Worm (Caenorhabditis elegans) whole organism, L1 larva: ENCODE data around the gene pmp-3.

Source experiments
- C04F5.9 ChIP-seq: sonication (generic microtip); optimal IDR thresholded peaks from 2 replicates; lab custom pipeline; 2016; ENCODE audit warnings: missing genetic modification characterization, missing compliant biosample characterization
- F16B12.6 ChIP-seq: fragments of 150-350 bp; optimal IDR thresholded peaks from 2 replicates; lab custom pipeline; 2014; ENCODE audit warnings: missing biosample characterization, missing genetic modification characterization
- Y116A8C.19 ChIP-seq: sonication (generic microtip); optimal IDR thresholded peaks from 2 replicates; lab custom pipeline; 2016; ENCODE audit warnings: missing compliant biosample characterization, missing genetic modification characterization, borderline replicate concordance
- ama-1 ChIP-seq: fragments of 150-350 bp; optimal IDR thresholded peaks from 2 replicates; lab custom pipeline; 2014
- ceh-82 ChIP-seq, 3 experiments: fragments of 150-350 bp in 1 of 3; sonication (generic microtip) in 2 of 3; optimal IDR thresholded peaks; 2 replicates each; lab custom pipeline; 2014 to 2017; ENCODE audit warnings: missing biosample characterization in 3 of 3, missing genetic modification characterization in 3 of 3
- ceh-90 ChIP-seq: sonication (generic microtip); optimal IDR thresholded peaks from 2 replicates; lab custom pipeline; 2016; ENCODE audit warnings: missing genetic modification characterization, missing compliant biosample characterization
- efl-1 ChIP-seq, 4 experiments: fragments of 150-350 bp; optimal IDR thresholded peaks in 3 of 4; peaks in 1 of 4; 1 replicate in 1 of 4; 2 replicates in 3 of 4; lab custom pipeline; 2014; ENCODE audit warnings: missing biosample characterization in 2 of 4, missing genetic modification characterization in 2 of 4, missing genetic modification reagents in 2 of 4
- egl-13 ChIP-seq: sonication (generic microtip); optimal IDR thresholded peaks from 2 replicates; lab custom pipeline; 2016; ENCODE audit warnings: missing genotype, missing genetic modification reagents, missing genetic modification characterization, missing compliant biosample characterization
- egl-27 ChIP-seq, 2 experiments: fragments of 150-350 bp in 1 of 2; sonication (generic microtip); optimal IDR thresholded peaks; 3 replicates each; lab custom pipeline; 2017 to 2018; ENCODE audit warnings: missing biosample characterization in 2 of 2, missing genetic modification characterization in 2 of 2, missing genetic modification reagents in 2 of 2
- elt-2 ChIP-seq: sonication (generic microtip); optimal IDR thresholded peaks from 2 replicates; lab custom pipeline; 2016; ENCODE audit warnings: missing genetic modification characterization, mild to moderate bottlenecking, inconsistent platforms, missing compliant biosample characterization, missing genetic modification reagents
- fkh-10 ChIP-seq: sonication (generic microtip); optimal IDR thresholded peaks from 2 replicates; lab custom pipeline; 2017; ENCODE audit warnings: missing biosample characterization, missing genetic modification reagents, missing genetic modification characterization
- fkh-4 ChIP-seq: sonication (generic microtip); optimal IDR thresholded peaks from 2 replicates; lab custom pipeline; 2016; ENCODE audit warnings: missing compliant biosample characterization, missing genetic modification characterization, borderline replicate concordance
- fkh-8 ChIP-seq: sonication (generic microtip); optimal IDR thresholded peaks from 2 replicates; lab custom pipeline; 2016; ENCODE audit warnings: mild to moderate bottlenecking, missing genetic modification characterization, missing compliant biosample characterization
- grh-1 ChIP-seq: fragments of 200-800 bp; sonication (Bioruptor generic); IDR thresholded peaks from 2 replicates; pipeline ENCODE4 v1.3.6; 2022; ENCODE audit warnings: missing genetic modification reagents, missing genetic modification characterization, missing compliant biosample characterization
- hlh-4 ChIP-seq: sonication (generic microtip); optimal IDR thresholded peaks from 2 replicates; lab custom pipeline; 2016; ENCODE audit warnings: mild to moderate bottlenecking, missing genetic modification characterization, missing compliant biosample characterization
- irx-1 ChIP-seq: sonication (generic microtip); optimal IDR thresholded peaks from 2 replicates; lab custom pipeline; 2016; ENCODE audit warnings: missing genetic modification characterization, missing compliant biosample characterization
- isw-1 ChIP-seq: fragments of 200-800 bp; sonication (Bioruptor generic); IDR thresholded peaks from 2 replicates; pipeline ENCODE4 v1.3.6; 2022; ENCODE audit warnings: missing genetic modification characterization, missing compliant biosample characterization
- lin-15B ChIP-seq: fragments of 150-350 bp; sonication (generic microtip); optimal IDR thresholded peaks from 3 replicates; lab custom pipeline; 2014; ENCODE audit warnings: missing biosample characterization, missing genetic modification characterization
- mep-1 ChIP-seq: fragments of 150-350 bp; optimal IDR thresholded peaks from 2 replicates; lab custom pipeline; 2014; ENCODE audit warnings: missing biosample characterization, missing genetic modification characterization
- nhr-11 ChIP-seq: fragments of 150-350 bp; optimal IDR thresholded peaks from 2 replicates; lab custom pipeline; 2014; ENCODE audit warnings: missing biosample characterization, missing genetic modification characterization
- nhr-19 ChIP-seq: fragments of 200-800 bp; sonication (Bioruptor generic); conservative IDR thresholded peaks from 2 replicates; pipeline ENCODE4 v1.3.6; 2022; ENCODE audit warnings: missing genetic modification characterization, missing compliant biosample characterization
- nhr-28 ChIP-seq: fragments of 150-350 bp; optimal IDR thresholded peaks from 2 replicates; lab custom pipeline; 2014; ENCODE audit warnings: missing biosample characterization, missing genetic modification characterization
- nhr-47 ChIP-seq: sonication (generic microtip); optimal IDR thresholded peaks from 2 replicates; lab custom pipeline; 2016; ENCODE audit warnings: mild to moderate bottlenecking, missing genetic modification characterization, moderate library complexity, missing compliant biosample characterization
- nhr-76 ChIP-seq: sonication (generic microtip); optimal IDR thresholded peaks from 2 replicates; lab custom pipeline; 2017; ENCODE audit warnings: missing biosample characterization, missing genetic modification characterization
- nhr-77 ChIP-seq: fragments of 150-350 bp; optimal IDR thresholded peaks from 2 replicates; lab custom pipeline; 2014; ENCODE audit warnings: missing biosample characterization, missing genetic modification characterization
- nhr-84 ChIP-seq: sonication (generic microtip); optimal IDR thresholded peaks from 2 replicates; lab custom pipeline; 2017; ENCODE audit warnings: missing biosample characterization, missing genetic modification characterization
- nhr-85 ChIP-seq: sonication (generic microtip); peaks from one replicate; lab custom pipeline; 2016; ENCODE audit warnings: missing genetic modification characterization, inconsistent platforms, missing compliant biosample characterization
- nhr-90 ChIP-seq: sonication (generic microtip); optimal IDR thresholded peaks from 2 replicates; lab custom pipeline; 2016; ENCODE audit warnings: mild to moderate bottlenecking, missing genetic modification characterization, missing compliant biosample characterization; ENCODE audit not compliant: poor library complexity
- rnt-1 ChIP-seq: sonication (generic microtip); optimal IDR thresholded peaks from 2 replicates; lab custom pipeline; 2016; ENCODE audit warnings: mild to moderate bottlenecking, missing genetic modification characterization, moderate library complexity, missing compliant biosample characterization
- skn-1 ChIP-seq: fragments of 150-350 bp; optimal IDR thresholded peaks from 2 replicates; lab custom pipeline; 2014; ENCODE audit warnings: missing biosample characterization, missing genetic modification characterization
- snpc-4 ChIP-seq: fragments of 150-350 bp; optimal IDR thresholded peaks from 2 replicates; lab custom pipeline; 2014; ENCODE audit warnings: missing biosample characterization, missing genetic modification characterization
- sox-4 ChIP-seq: sonication (generic microtip); optimal IDR thresholded peaks from 2 replicates; lab custom pipeline; 2016; ENCODE audit warnings: missing genetic modification characterization, missing compliant biosample characterization
- tbx-2 ChIP-seq: sonication (generic microtip); optimal IDR thresholded peaks from 2 replicates; lab custom pipeline; 2016; ENCODE audit warnings: missing genetic modification characterization, missing compliant biosample characterization
- tlp-1 ChIP-seq: fragments of 150-350 bp; optimal IDR thresholded peaks from 2 replicates; lab custom pipeline; 2014; ENCODE audit warnings: missing biosample characterization, missing genetic modification characterization
- unc-130 ChIP-seq: fragments of 150-350 bp; optimal IDR thresholded peaks from 2 replicates; lab custom pipeline; 2017; ENCODE audit warnings: missing biosample characterization, missing genetic modification characterization, inconsistent platforms
- unc-30 ChIP-seq: sonication (generic microtip); optimal IDR thresholded peaks from 2 replicates; lab custom pipeline; 2017; ENCODE audit warnings: missing biosample characterization, missing genetic modification characterization
- unc-62 ChIP-seq: fragments of 150-350 bp; optimal IDR thresholded peaks from 2 replicates; lab custom pipeline; 2014; ENCODE audit warnings: missing biosample characterization, missing genetic modification reagents, missing genetic modification characterization
- unc-86 ChIP-seq: sonication (generic microtip); optimal IDR thresholded peaks from 2 replicates; lab custom pipeline; 2016; ENCODE audit warnings: missing genetic modification characterization, missing compliant biosample characterization
- unc-98 ChIP-seq: fragments of 200-800 bp; sonication (Bioruptor generic); IDR thresholded peaks from 2 replicates; pipeline ENCODE4 v1.3.6; 2022; ENCODE audit warnings: missing genetic modification characterization, missing compliant biosample characterization
- vab-15 ChIP-seq: sonication (generic microtip); optimal IDR thresholded peaks from 2 replicates; lab custom pipeline; 2017; ENCODE audit warnings: missing genotype, mild to moderate bottlenecking, missing genetic modification characterization, missing compliant biosample characterization
- zag-1 ChIP-seq: fragments of 150-350 bp; optimal IDR thresholded peaks from 2 replicates; lab custom pipeline; 2014; ENCODE audit warnings: missing biosample characterization, missing genetic modification characterization
- zip-4 ChIP-seq: fragments of 200-800 bp; sonication (Bioruptor generic); optimal IDR thresholded peaks from 2 replicates; lab custom pipeline; 2018; ENCODE audit warnings: mild to moderate bottlenecking, missing genetic modification characterization, moderate library complexity, missing compliant biosample characterization
- ztf-11 ChIP-seq, 2 experiments: sonication (generic microtip); optimal IDR thresholded peaks; 2 replicates each; lab custom pipeline; 2016 to 2017; ENCODE audit warnings: missing genetic modification characterization in 2 of 2, missing biosample characterization in 1 of 2, missing compliant biosample characterization in 1 of 2
- ztf-4 ChIP-seq: fragments of 150-350 bp; optimal IDR thresholded peaks from 2 replicates; lab custom pipeline; 2014; ENCODE audit warnings: missing biosample characterization, missing genetic modification characterization

The pmp-3 gene

ce11 chrV:14686231-14687105, 39.9 kb downstream of the pmp-3 start (continued):
- no peak for TF ChIP-seq hlh-4 (tag; lab: Kevin White, UChicago)
- TF ChIP-seq mep-1 (tag; lab: Kevin White, UChicago), result peak; percentile 26

ce11 chrV:14687106-14687964, 40.8 kb downstream of the pmp-3 start:
- TF ChIP-seq rnt-1 (tag; lab: Kevin White, UChicago), result peak; percentile 1
- TF ChIP-seq Y116A8C.19 (tag; lab: Kevin White, UChicago), result no peak
- TF ChIP-seq hlh-4 (tag; lab: Kevin White, UChicago), result no peak
- TF ChIP-seq lin-15B (tag; lab: Kevin White, UChicago), result no peak
- TF ChIP-seq efl-1 (optimal IDR thresholded peaks at IDR 0.05; lab: Kevin White, UChicago), result no peak
- peak in 1 of 2 experiments; percentile 78 for TF ChIP-seq efl-1 (GFP tag; optimal IDR thresholded peaks at IDR 0.05 in 1 of 2; lab: Kevin White, UChicago)
- no peak for TF ChIP-seq unc-98
- no peak for TF ChIP-seq ceh-90
- TF ChIP-seq skn-1 (tag; lab: Kevin White, UChicago), result peak; percentile 21
- TF ChIP-seq grh-1 (GFP tag; lab: Robert Waterston, UW), result no peak
- peak; percentile 62 for TF ChIP-seq nhr-85
- TF ChIP-seq nhr-11 (tag; lab: Kevin White, UChicago), result no peak
- no peak for TF ChIP-seq sox-4 (tag; lab: Kevin White, UChicago)
- TF ChIP-seq nhr-77 (tag; lab: Kevin White, UChicago), result no peak
- no peak for TF ChIP-seq elt-2 (tag; lab: Kevin White, UChicago)
- TF ChIP-seq nhr-84 (tag; lab: Kevin White, UChicago), result no peak
- TF ChIP-seq zip-4 (GFP tag; lab: Kevin White, UChicago), result no peak
- TF ChIP-seq ztf-11 (tag; optimal IDR thresholded peaks at IDR 0.05; lab: Kevin White, UChicago), result peak in 1 of 2 experiments; percentile 7
- TF ChIP-seq ama-1 (lab: Kevin White, UChicago), result peak; percentile 68
- TF ChIP-seq snpc-4, result no peak
- TF ChIP-seq nhr-90 (tag; lab: Kevin White, UChicago), result no peak
- TF ChIP-seq isw-1 (GFP tag; lab: Robert Waterston, UW), result no peak
- no peak for TF ChIP-seq unc-86 (tag; lab: Kevin White, UChicago)
- no peak for TF ChIP-seq tbx-2 (tag; lab: Kevin White, UChicago)
- no peak for TF ChIP-seq nhr-19 (GFP tag; lab: Robert Waterston, UW)
- no peak for TF ChIP-seq fkh-10

ce11 chrV:14688097-14688912, 41.8 kb downstream of the pmp-3 start, which contains the start of gene C47E8.11:
TSS of gene C47E8.11 (plus strand) at chrV:14688616.
- TF ChIP-seq unc-62 (GFP tag; lab: Kevin White, UChicago) (no peak), zag-1 (tag; lab: Kevin White, UChicago) (no peak), nhr-47 (tag; lab: Kevin White, UChicago) (peak; percentile 48), tlp-1 (tag; lab: Kevin White, UChicago) (no peak), fkh-8 (tag; lab: Kevin White, UChicago) (no peak), C04F5.9 (tag; lab: Kevin White, UChicago) (no peak), ztf-4 (tag; lab: Kevin White, UChicago) (peak; percentile 49), fkh-4 (tag; lab: Kevin White, UChicago) (no peak), rnt-1 (tag; lab: Kevin White, UChicago) (peak; percentile 41), unc-30 (tag; lab: Kevin White, UChicago) (no peak), unc-98 (no peak), F16B12.6 (tag; lab: Kevin White, UChicago) (no peak), unc-130 (tag; lab: Kevin White, UChicago) (no peak), skn-1 (tag; lab: Kevin White, UChicago) (no peak), nhr-28 (tag; lab: Kevin White, UChicago) (no peak), ztf-11 (tag; optimal IDR thresholded peaks at IDR 0.05; lab: Kevin White, UChicago) (no peak), irx-1 (tag; lab: Kevin White, UChicago) (no peak), ceh-82 (tag; optimal IDR thresholded peaks at IDR 0.05; lab: Kevin White, UChicago) (no peak), egl-27 (tag; optimal IDR thresholded peaks at IDR 0.05; lab: Kevin White, UChicago) (no peak), efl-1 (optimal IDR thresholded peaks at IDR 0.05; lab: Kevin White, UChicago) (no peak), efl-1 (GFP tag; optimal IDR thresholded peaks at IDR 0.05 in 1 of 2; lab: Kevin White, UChicago) (peak; percentile 13 to 68), egl-13 (tag; lab: Kevin White, UChicago) (peak; percentile 5), vab-15 (tag; lab: Kevin White, UChicago) (no peak), nhr-76 (tag; lab: Kevin White, UChicago) (no peak), Y116A8C.19 (tag; lab: Kevin White, UChicago) (no peak)
